Fruit fly (Drosophila melanogaster): ENCODE measurements around the gene CG9784.

Gene CG9784

dm6 chrX:16598336-16598977 lies 558 bp downstream of the CG9784 start (continued):
- TF ChIP-seq CG10431 (GFP tag; optimal IDR thresholded peaks at IDR 0.05) (no peak), CG13287 (GFP tag; IDR thresholded peaks at IDR 0.05; ENCODE audit: partially characterized antibody) (no peak), CG14014 (GFP tag; IDR thresholded peaks at IDR 0.05) (no peak), HmgZ (tag; optimal IDR thresholded peaks at IDR 0.05) (no peak), Hsf (GFP tag; optimal IDR thresholded peaks at IDR 0.05) (no peak), lbe (GFP tag; optimal IDR thresholded peaks at IDR 0.05) (no peak), fd102C (GFP tag; optimal IDR thresholded peaks at IDR 0.05) (no peak), sim (GFP tag; IDR thresholded peaks at IDR 0.05) (no peak), CG30403 (GFP tag; optimal IDR thresholded peaks at IDR 0.05) (peak; percentile 10), NC2α (GFP tag; optimal IDR thresholded peaks at IDR 0.05) (no peak), fu2 (GFP tag; optimal IDR thresholded peaks at IDR 0.05) (no peak), gce (GFP tag; IDR thresholded peaks at IDR 0.05) (no peak), CG16815 (GFP tag; optimal IDR thresholded peaks at IDR 0.05) (no peak), CG15514 (GFP tag; optimal IDR thresholded peaks at IDR 0.05) (peak; percentile 10), CG18476 (GFP tag; optimal IDR thresholded peaks at IDR 0.05) (no peak), Neu2 (GFP tag; optimal IDR thresholded peaks at IDR 0.05; ENCODE audit: borderline replicate concordance) (no peak), gem (tag; optimal IDR thresholded peaks at IDR 0.05) (no peak), CG13775 (GFP tag; optimal IDR thresholded peaks at IDR 0.05) (peak; percentile 25), Fer3 (tag; optimal IDR thresholded peaks at IDR 0.05) (no peak), fd64A (GFP tag; optimal IDR thresholded peaks at IDR 0.05) (no peak), Mrtf (GFP tag; IDR thresholded peaks at IDR 0.05) (no peak), dati (GFP tag; IDR thresholded peaks at IDR 0.05) (no peak), CG18764 (GFP tag; optimal IDR thresholded peaks at IDR 0.05) (no peak), wdn (GFP tag; IDR thresholded peaks at IDR 0.05) (no peak), eve (GFP tag; optimal IDR thresholded peaks at IDR 0.05) (no peak), az2 (GFP tag; optimal IDR thresholded peaks at IDR 0.05) (peak; percentile 4), Spps (tag; optimal IDR thresholded peaks at IDR 0.05) (no peak), Dll (GFP tag; IDR thresholded peaks at IDR 0.05; ENCODE audit: partially characterized antibody) (no peak), bbx (GFP tag; IDR thresholded peaks at IDR 0.05; ENCODE audit: partially characterized antibody) (peak; percentile 9; the same call in 1 of the 2 replicates), stwl (tag; optimal IDR thresholded peaks at IDR 0.05) (peak; percentile 26), bab2 (GFP tag; optimal IDR thresholded peaks at IDR 0.05) (no peak), Blimp-1 (GFP tag; optimal IDR thresholded peaks at IDR 0.05) (no peak), ewg (GFP tag; optimal IDR thresholded peaks at IDR 0.05) (no peak), CG3838 (GFP tag; optimal IDR thresholded peaks at IDR 0.05) (no peak), Camta (GFP tag; optimal IDR thresholded peaks at IDR 0.05) (no peak), vfl (GFP tag; optimal IDR thresholded peaks at IDR 0.05) (no peak), ato (GFP tag; IDR thresholded peaks at IDR 0.05; ENCODE audit: partially characterized antibody) (no peak), Dad (GFP tag; optimal IDR thresholded peaks at IDR 0.05) (no peak), h (optimal IDR thresholded peaks at IDR 0.05) (no peak), zen (tag; optimal IDR thresholded peaks at IDR 0.05) (peak; percentile 11), B-H2 (GFP tag; optimal IDR thresholded peaks at IDR 0.05) (no peak), Opbp (GFP tag; IDR thresholded peaks at IDR 0.05; ENCODE audit: partially characterized antibody) (peak; percentile 39; the same call in 1 of the 3 replicates), CG6654 (GFP tag; optimal IDR thresholded peaks at IDR 0.05) (no peak), eyg (GFP tag; optimal IDR thresholded peaks at IDR 0.05) (no peak), tna (GFP tag; IDR thresholded peaks at IDR 0.05; ENCODE audit: partially characterized antibody) (no peak), pzg (GFP tag; optimal IDR thresholded peaks at IDR 0.05) (peak; percentile 33), mirr (GFP tag; optimal IDR thresholded peaks at IDR 0.05) (peak; percentile 45), cato (GFP tag; optimal IDR thresholded peaks at IDR 0.05; ENCODE audit: borderline replicate concordance) (no peak), Atf3 (GFP tag; optimal IDR thresholded peaks at IDR 0.05) (no peak), CG18599 (GFP tag; optimal IDR thresholded peaks at IDR 0.05) (no peak)
